Fruit fly (Drosophila melanogaster) whole organism, embryonic: Measurements from ENCODE around the gene CG5793.

Source experiments
- ATbp ChIP-seq: fragments of 200-800 bp; sonication (Bioruptor generic); optimal IDR thresholded peaks from 2 replicates; lab custom pipeline; 2017; ENCODE audit warnings: missing biosample characterization, mild to moderate bottlenecking, missing genetic modification characterization, missing genetic modification reagents
- Antp ChIP-seq: fragments of 200-800 bp; sonication (Bioruptor generic); optimal IDR thresholded peaks from 3 replicates; lab custom pipeline; 2016; ENCODE audit warnings: missing biosample characterization, missing genetic modification characterization
- Bteb2 ChIP-seq: fragments of 200-800 bp; sonication (Bioruptor generic); optimal IDR thresholded peaks from 2 replicates; lab custom pipeline; 2016; ENCODE audit warnings: missing biosample characterization, missing genetic modification characterization
- CG10209 ChIP-seq: fragments of 200-800 bp; sonication (Bioruptor generic); optimal IDR thresholded peaks from 3 replicates; lab custom pipeline; 2017; ENCODE audit warnings: missing biosample characterization, mild to moderate bottlenecking, missing genetic modification characterization, missing genetic modification reagents
- CG10321 ChIP-seq: fragments of 200-800 bp; sonication (Bioruptor generic); IDR thresholded peaks from 2 replicates; pipeline ENCODE4 v1.3.6; 2022; ENCODE audit warnings: missing biosample characterization, missing genetic modification characterization
- CG10565 ChIP-seq: fragments of 200-800 bp; sonication (Bioruptor generic); optimal IDR thresholded peaks from 3 replicates; lab custom pipeline; 2016; ENCODE audit warnings: missing biosample characterization, mild to moderate bottlenecking, missing genetic modification characterization
- CG10959 ChIP-seq: fragments of 200-800 bp; sonication (Bioruptor generic); IDR thresholded peaks from 2 replicates; pipeline ENCODE4 v1.3.6; 2022; ENCODE audit warnings: missing biosample characterization, missing genetic modification characterization
- CG10979 ChIP-seq: fragments of 200-800 bp; sonication (Bioruptor generic); optimal IDR thresholded peaks from 2 replicates; lab custom pipeline; 2018; ENCODE audit warnings: missing biosample characterization, mild to moderate bottlenecking, missing genetic modification characterization, moderate library complexity
- CG11085 ChIP-seq: fragments of 200-800 bp; sonication (Bioruptor generic); IDR thresholded peaks from 2 replicates; pipeline ENCODE4 v1.3.6; 2022; ENCODE audit warnings: missing biosample characterization, missing genetic modification characterization
- CG11093 ChIP-seq: fragments of 200-800 bp; sonication (Bioruptor generic); IDR thresholded peaks from 3 replicates; pipeline ENCODE4 v1.3.6; 2022; ENCODE audit warnings: missing biosample characterization, missing genetic modification characterization
- CG12299 ChIP-seq: fragments of 200-800 bp; sonication (Bioruptor generic); optimal IDR thresholded peaks from 2 replicates; lab custom pipeline; 2018; ENCODE audit warnings: missing biosample characterization, mild to moderate bottlenecking, missing genetic modification characterization
- CG14014 ChIP-seq: fragments of 200-800 bp; sonication (Bioruptor generic); IDR thresholded peaks from 2 replicates; pipeline ENCODE4 v1.3.6; 2022; ENCODE audit warnings: missing biosample characterization, missing genetic modification characterization
- CG1529 ChIP-seq: fragments of 200-800 bp; sonication (Bioruptor generic); optimal IDR thresholded peaks from 3 replicates; lab custom pipeline; 2018; ENCODE audit warnings: missing biosample characterization, missing genetic modification characterization
- CG16815 ChIP-seq: fragments of 200-800 bp; sonication (Bioruptor generic); optimal IDR thresholded peaks from 3 replicates; lab custom pipeline; 2017; ENCODE audit warnings: missing biosample characterization, mild to moderate bottlenecking, missing genetic modification characterization
- CG17359 ChIP-seq: fragments of 200-800 bp; sonication (Bioruptor generic); optimal IDR thresholded peaks from 3 replicates; lab custom pipeline; 2018; ENCODE audit warnings: missing biosample characterization, mild to moderate bottlenecking, missing genetic modification characterization, moderate library complexity
- CG33213 ChIP-seq: fragments of 200-800 bp; sonication (Bioruptor generic); optimal IDR thresholded peaks from 3 replicates; lab custom pipeline; 2016; ENCODE audit warnings: missing biosample characterization, missing genetic modification characterization
- CG34224 ChIP-seq: fragments of 200-800 bp; sonication (Bioruptor generic); IDR thresholded peaks from 3 replicates; pipeline ENCODE4 v1.3.6; 2022; ENCODE audit warnings: missing biosample characterization, missing genetic modification characterization; ENCODE audit not compliant: partially characterized antibody
- CG34422 ChIP-seq: fragments of 200-800 bp; sonication (Bioruptor generic); IDR thresholded peaks from 3 replicates; pipeline ENCODE4 v1.3.6; 2022; ENCODE audit warnings: missing biosample characterization, missing genetic modification characterization
- CG4404 ChIP-seq: fragments of 200-800 bp; sonication (Bioruptor generic); IDR thresholded peaks from 2 replicates; pipeline ENCODE4 v1.3.6; 2022; ENCODE audit warnings: missing biosample characterization, missing genetic modification characterization
- CG4424 ChIP-seq: fragments of 200-800 bp; sonication (Bioruptor generic); optimal IDR thresholded peaks from 3 replicates; lab custom pipeline; 2016; ENCODE audit warnings: missing biosample characterization, missing genetic modification characterization
- CG4730 ChIP-seq: fragments of 200-800 bp; sonication (Bioruptor generic); IDR thresholded peaks from 2 replicates; pipeline ENCODE4 v1.3.6; 2022; ENCODE audit warnings: missing biosample characterization, missing genetic modification characterization
- CG6272 ChIP-seq: fragments of 200-800 bp; sonication (Bioruptor generic); IDR thresholded peaks from 2 replicates; pipeline ENCODE4 v1.3.6; 2022; ENCODE audit warnings: missing biosample characterization, missing genetic modification characterization
- CG6683 ChIP-seq: fragments of 200-800 bp; sonication (Bioruptor generic); optimal IDR thresholded peaks from 2 replicates; lab custom pipeline; 2017; ENCODE audit warnings: missing biosample characterization, mild to moderate bottlenecking, missing genetic modification characterization, missing genetic modification reagents
- CG7839 ChIP-seq: fragments of 200-800 bp; sonication (Bioruptor generic); optimal IDR thresholded peaks from 3 replicates; lab custom pipeline; 2018; ENCODE audit warnings: missing biosample characterization, mild to moderate bottlenecking, missing genetic modification characterization, moderate library complexity
- CG9797 ChIP-seq: fragments of 200-800 bp; sonication (Bioruptor generic); optimal IDR thresholded peaks from 3 replicates; lab custom pipeline; 2018; ENCODE audit warnings: missing biosample characterization, mild to moderate bottlenecking, missing genetic modification characterization
- Dref ChIP-seq: fragments of 200-800 bp; sonication (Bioruptor generic); IDR thresholded peaks from 2 replicates; pipeline ENCODE4 v1.3.6; 2022; ENCODE audit warnings: missing biosample characterization, missing genetic modification characterization
- Ets65A ChIP-seq: fragments of 200-800 bp; sonication (Bioruptor generic); peaks from one replicate; lab custom pipeline; 2016; ENCODE audit warnings: missing biosample characterization, missing genetic modification characterization
- Hmr ChIP-seq: fragments of 200-800 bp; sonication (Bioruptor generic); optimal IDR thresholded peaks from 3 replicates; lab custom pipeline; 2017; ENCODE audit warnings: mild to moderate bottlenecking, missing biosample characterization, missing genetic modification reagents, missing genetic modification characterization
- Optix ChIP-seq: fragments of 200-800 bp; sonication (Bioruptor generic); IDR thresholded peaks from 3 replicates; pipeline ENCODE4 v1.3.6; 2022; ENCODE audit warnings: missing biosample characterization, missing genetic modification characterization
- Scr ChIP-seq: fragments of 200-800 bp; sonication (Bioruptor generic); IDR thresholded peaks from 2 replicates; pipeline ENCODE4 v1.3.6; 2022; ENCODE audit warnings: missing biosample characterization, missing genetic modification characterization; ENCODE audit not compliant: partially characterized antibody
- Vsx1 ChIP-seq: fragments of 200-800 bp; sonication (Bioruptor generic); optimal IDR thresholded peaks from 2 replicates; lab custom pipeline; 2017; ENCODE audit warnings: missing biosample characterization, mild to moderate bottlenecking, missing genetic modification characterization, missing genetic modification reagents
- YL-1 ChIP-seq: fragments of 200-800 bp; sonication (Bioruptor generic); optimal IDR thresholded peaks from 3 replicates; lab custom pipeline; 2017; ENCODE audit warnings: missing biosample characterization, mild to moderate bottlenecking, missing genetic modification characterization
- amos ChIP-seq: fragments of 200-800 bp; sonication (Bioruptor generic); IDR thresholded peaks from 2 replicates; pipeline ENCODE4 v1.3.6; 2022; ENCODE audit warnings: missing biosample characterization, missing genetic modification characterization; ENCODE audit not compliant: partially characterized antibody
- ase ChIP-seq: fragments of 200-800 bp; sonication (Bioruptor generic); IDR thresholded peaks from 3 replicates; pipeline ENCODE4 v1.3.6; 2022; ENCODE audit warnings: missing biosample characterization, missing genetic modification characterization
- ato ChIP-seq: fragments of 200-800 bp; sonication (Bioruptor generic); IDR thresholded peaks from 2 replicates; pipeline ENCODE4 v1.3.6; 2022; ENCODE audit warnings: missing biosample characterization, missing genetic modification characterization; ENCODE audit not compliant: partially characterized antibody
- bcd ChIP-seq: fragments of 200-800 bp; sonication (Bioruptor generic); optimal IDR thresholded peaks from 2 replicates; lab custom pipeline; 2017; ENCODE audit warnings: missing biosample characterization, mild to moderate bottlenecking, missing genetic modification characterization
- crol ChIP-seq: fragments of 200-800 bp; sonication (Bioruptor generic); IDR thresholded peaks from 2 replicates; pipeline ENCODE4 v1.3.6; 2022; ENCODE audit warnings: missing biosample characterization, missing genetic modification characterization
- dan ChIP-seq: fragments of 200-800 bp; sonication (Bioruptor generic); IDR thresholded peaks from 2 replicates; pipeline ENCODE4 v1.3.6; 2022; ENCODE audit warnings: missing biosample characterization, missing genetic modification characterization
- exex ChIP-seq: fragments of 200-800 bp; sonication (Bioruptor generic); optimal IDR thresholded peaks from 4 replicates; lab custom pipeline; 2018; ENCODE audit warnings: missing biosample characterization, mild to moderate bottlenecking, missing genetic modification characterization, moderate library complexity
- fu2 ChIP-seq: fragments of 200-800 bp; sonication (Bioruptor generic); optimal IDR thresholded peaks from 2 replicates; lab custom pipeline; 2016; ENCODE audit warnings: missing biosample characterization, missing genetic modification characterization
- grn ChIP-seq: fragments of 200-800 bp; sonication (Bioruptor generic); optimal IDR thresholded peaks from 3 replicates; lab custom pipeline; 2017; ENCODE audit warnings: missing biosample characterization, missing genetic modification characterization
- h ChIP-seq: fragments of >200 bp; optimal IDR thresholded peaks from 2 replicates; lab custom pipeline; 2017
- luna ChIP-seq: fragments of 200-800 bp; sonication (Bioruptor generic); optimal IDR thresholded peaks from 2 replicates; lab custom pipeline; 2016; ENCODE audit warnings: missing biosample characterization, missing genetic modification characterization
- mirr ChIP-seq: fragments of 200-800 bp; sonication (Bioruptor generic); optimal IDR thresholded peaks from 3 replicates; lab custom pipeline; 2018; ENCODE audit warnings: missing biosample characterization, mild to moderate bottlenecking, missing genetic modification characterization
- nerfin-1 ChIP-seq: fragments of 200-800 bp; sonication (Bioruptor generic); optimal IDR thresholded peaks from 3 replicates; lab custom pipeline; 2019; ENCODE audit warnings: missing biosample characterization, mild to moderate bottlenecking, missing genetic modification characterization, moderate library complexity
- pan ChIP-seq, 4 experiments: fragments of >200 bp in 3 of 4; fragments of 200-800 bp in 1 of 4; sonication (Bioruptor generic) in 1 of 4; optimal IDR thresholded peaks in 3 of 4; IDR thresholded peaks in 1 of 4; 2 replicates each; pipeline versions ENCODE4 v1.3.6 to Lab custom; 2017 to 2022; ENCODE audit warnings: missing biosample characterization in 2 of 4, missing genetic modification characterization in 2 of 4, mixed read lengths in 1 of 4
- pho ChIP-seq: fragments of 200-800 bp; sonication (Bioruptor generic); optimal IDR thresholded peaks from 2 replicates; lab custom pipeline; 2016; ENCODE audit warnings: missing biosample characterization, missing genetic modification characterization
- tap ChIP-seq: fragments of 200-800 bp; optimal IDR thresholded peaks from 3 replicates; lab custom pipeline; 2019; ENCODE audit warnings: missing biosample characterization, mild to moderate bottlenecking, missing genetic modification characterization, moderate library complexity
- tio ChIP-seq: fragments of 200-800 bp; sonication (Bioruptor generic); optimal IDR thresholded peaks from 2 replicates; lab custom pipeline; 2017; ENCODE audit warnings: missing biosample characterization, missing genetic modification characterization, inconsistent platforms
- twi ChIP-seq: fragments of 200-800 bp; optimal IDR thresholded peaks from 2 replicates; lab custom pipeline; 2019; ENCODE audit warnings: missing biosample characterization, mild to moderate bottlenecking, missing genetic modification characterization, moderate library complexity
- zen ChIP-seq: fragments of 200-800 bp; sonication (Bioruptor generic); optimal IDR thresholded peaks from 3 replicates; lab custom pipeline; 2018; ENCODE audit warnings: missing biosample characterization, mild to moderate bottlenecking, missing genetic modification characterization, moderate library complexity

CG5793 gene

DNA sequence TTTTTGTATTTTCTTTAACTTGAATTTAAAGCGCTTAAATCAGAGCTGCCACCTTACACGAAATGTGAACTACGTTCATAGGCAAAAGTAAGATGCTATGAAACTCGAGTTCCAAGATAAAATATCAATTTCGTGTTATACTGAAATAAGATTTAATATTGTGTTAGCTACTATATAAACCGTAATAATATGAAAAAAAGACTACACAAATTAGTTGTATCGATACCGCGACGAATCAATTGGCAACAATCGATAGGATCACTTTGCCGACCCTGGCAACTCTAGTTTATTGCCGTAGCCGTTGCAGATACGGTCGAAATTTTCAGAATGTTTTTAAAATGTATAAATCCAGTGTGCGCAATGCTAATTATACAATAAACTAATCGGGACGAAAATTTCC, 13.1 kb downstream of the CG5793 start, which contains the start of gene SNF4Agamma (continued):
- TF ChIP-seq CG17359 (tag; lab: Kevin White, UChicago) (no peak), CG10979 (tag; lab: Kevin White, UChicago) (no peak), ATbp (GFP tag; lab: Kevin White, UChicago) (no peak), CG9797 (peak; percentile 2), CG7839 (tag; lab: Kevin White, UChicago) (peak; percentile 19), CG4730 (no peak), CG12299 (tag; lab: Kevin White, UChicago) (peak; percentile 57), YL-1 (GFP tag; lab: Kevin White, UChicago) (no peak), bcd (no peak), CG10565 (GFP tag; lab: Kevin White, UChicago) (no peak), Optix (GFP tag; lab: Robert Waterston, UW) (no peak), CG33213 (GFP tag; lab: Kevin White, UChicago) (peak; percentile 10), crol (GFP tag; lab: Robert Waterston, UW) (no peak), fu2 (GFP tag; lab: Kevin White, UChicago) (no peak), mirr (GFP tag; lab: Kevin White, UChicago) (no peak), twi (tag; lab: Kevin White, UChicago) (no peak), Antp (no peak), Scr (GFP tag; lab: Robert Waterston, UW) (peak; percentile 77), Vsx1 (GFP tag; lab: Kevin White, UChicago) (no peak), h (no peak), Dref (GFP tag; lab: Robert Waterston, UW) (peak; percentile 63), grn (GFP tag; lab: Kevin White, UChicago) (peak; percentile 3), CG10209 (no peak)
- TF ChIP-seq, all 482 proteins: peak for 134

DNA sequence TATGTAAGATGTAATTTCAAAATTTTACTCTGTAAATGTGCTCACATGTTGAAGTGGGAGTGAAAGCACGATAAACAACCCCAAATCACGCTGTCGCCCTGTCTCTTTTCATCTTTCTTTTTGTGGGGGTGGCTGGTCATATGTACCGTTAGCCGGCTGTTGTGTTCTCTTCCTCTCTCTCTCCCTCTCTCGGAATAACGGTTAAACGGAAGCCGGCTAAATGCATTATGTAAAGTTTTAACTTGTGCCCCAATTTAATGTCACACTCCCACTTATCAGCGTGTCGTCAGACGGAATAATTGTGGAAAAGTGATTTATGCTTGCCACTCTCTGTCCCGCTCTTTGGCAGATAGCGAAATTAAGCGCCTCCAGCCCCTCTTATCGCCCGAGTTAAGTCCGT, 14.0 kb downstream of the CG5793 start:
- TF ChIP-seq CG4424 (GFP tag; lab: Kevin White, UChicago) (no peak), tio (GFP tag; lab: Kevin White, UChicago) (no peak), CG34224 (no peak), zen (tag; lab: Kevin White, UChicago) (no peak), CG11093 (GFP tag; lab: Robert Waterston, UW) (no peak), amos (no peak), Hmr (no peak), pan (optimal IDR thresholded peaks at IDR 0.05; lab: Kevin White, UChicago) (no peak), pan (GFP tag; optimal IDR thresholded peaks at IDR 0.05 in 1 of 2, IDR thresholded peaks at IDR 0.05 in 1 of 2) (no peak), fu2 (GFP tag; lab: Kevin White, UChicago) (no peak), CG16815 (GFP tag; lab: Kevin White, UChicago) (no peak), Ets65A (no peak), CG1529 (GFP tag; lab: Kevin White, UChicago) (no peak), CG6272 (GFP tag; lab: Robert Waterston, UW) (no peak), CG10959 (GFP tag; lab: Robert Waterston, UW) (no peak), tap (no peak), ase (no peak), nerfin-1 (tag; lab: Kevin White, UChicago) (peak; percentile 12), dan (GFP tag; lab: Robert Waterston, UW) (no peak), Bteb2 (GFP tag; lab: Kevin White, UChicago) (no peak), pho (GFP tag; lab: Kevin White, UChicago) (no peak), CG4404 (GFP tag; lab: Robert Waterston, UW) (no peak), CG34422 (GFP tag; lab: Robert Waterston, UW) (no peak), luna (no peak), exex (peak; percentile 69), CG11085 (GFP tag; lab: Robert Waterston, UW) (no peak), CG14014 (no peak), Vsx1 (GFP tag; lab: Kevin White, UChicago) (no peak), ato (GFP tag; lab: Robert Waterston, UW) (0 out of 2 replicates have a peak, but pooled peaks have one; percentile 18), CG10321 (GFP tag; lab: Robert Waterston, UW) (peak; percentile 51; the same call in 1 of the 2 replicates), CG6683 (no peak)
